Worm (Caenorhabditis elegans) whole organism, L1 larva: ENCODE results near the gene srx-16.

Experiments used
- alr-1 ChIP-seq: fragments of 200-800 bp; sonication (Bioruptor generic); optimal IDR thresholded peaks from 2 replicates; lab custom pipeline; 2018; ENCODE audit warnings: borderline replicate concordance, mild to moderate bottlenecking, missing genetic modification characterization, missing compliant biosample characterization
- blmp-1 ChIP-seq: fragments of 150-350 bp; optimal IDR thresholded peaks from 2 replicates; lab custom pipeline; 2014; ENCODE audit warnings: missing biosample characterization, missing genetic modification characterization
- ceh-8 ChIP-seq: fragments of 200-800 bp; sonication (Bioruptor generic); optimal IDR thresholded peaks from 2 replicates; lab custom pipeline; 2018; ENCODE audit warnings: mild to moderate bottlenecking, missing genetic modification characterization, moderate library complexity, missing compliant biosample characterization
- elt-3 ChIP-seq, 6 experiments: fragments of 150-350 bp in 1 of 6; sonication (generic microtip); optimal IDR thresholded peaks; 2 replicates each; lab custom pipeline; 2017 to 2018; ENCODE audit warnings: missing biosample characterization in 6 of 6, missing genetic modification characterization in 6 of 6, inconsistent platforms in 1 of 6
- isw-1 ChIP-seq: fragments of 200-800 bp; sonication (Bioruptor generic); IDR thresholded peaks from 2 replicates; pipeline ENCODE4 v1.3.6; 2022; ENCODE audit warnings: missing genetic modification characterization, missing compliant biosample characterization
- lin-39 ChIP-seq: fragments of 150-350 bp; optimal IDR thresholded peaks from 2 replicates; lab custom pipeline; 2014; ENCODE audit warnings: missing biosample characterization, missing genetic modification reagents, missing genetic modification characterization
- lsy-2 ChIP-seq, 2 experiments: fragments of 150-350 bp; optimal IDR thresholded peaks; 2 replicates each; lab custom pipeline; 2014; ENCODE audit warnings: missing biosample characterization in 2 of 2, missing genetic modification characterization in 2 of 2
- nhr-12 ChIP-seq: sonication (generic microtip); optimal IDR thresholded peaks from 2 replicates; lab custom pipeline; 2017; ENCODE audit warnings: missing biosample characterization, missing genetic modification characterization
- nhr-19 ChIP-seq: fragments of 200-800 bp; sonication (Bioruptor generic); conservative IDR thresholded peaks from 2 replicates; pipeline ENCODE4 v1.3.6; 2022; ENCODE audit warnings: missing genetic modification characterization, missing compliant biosample characterization
- nhr-28 ChIP-seq: fragments of 150-350 bp; optimal IDR thresholded peaks from 2 replicates; lab custom pipeline; 2014; ENCODE audit warnings: missing biosample characterization, missing genetic modification characterization
- vab-15 ChIP-seq: sonication (generic microtip); optimal IDR thresholded peaks from 2 replicates; lab custom pipeline; 2017; ENCODE audit warnings: missing genotype, mild to moderate bottlenecking, missing genetic modification characterization, missing compliant biosample characterization
- xbp-1 ChIP-seq: sonication (generic microtip); optimal IDR thresholded peaks from 2 replicates; lab custom pipeline; 2016; ENCODE audit warnings: missing genetic modification characterization, missing compliant biosample characterization

DNA sequence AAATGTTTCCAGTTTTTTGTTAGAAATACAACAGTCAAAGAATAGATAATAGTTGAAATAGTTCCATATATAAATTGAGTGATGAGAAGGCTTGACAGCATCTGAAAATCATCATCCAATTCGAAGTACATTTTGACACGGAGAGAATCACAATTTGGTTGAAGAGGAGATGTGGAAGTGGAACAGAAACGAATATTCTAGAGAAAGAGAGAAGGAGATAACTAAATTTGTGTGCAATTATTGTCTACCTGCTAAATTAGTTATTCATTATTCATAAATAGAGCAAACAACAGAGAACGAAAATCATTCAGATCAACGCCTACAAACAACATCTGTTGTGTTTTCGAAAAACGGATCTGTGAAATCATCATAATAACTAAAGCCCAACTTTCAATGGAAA, 22.4 kb upstream of the srx-16 start, which contains the start of gene srg-31:
- TF ChIP-seq lin-39 (tag; lab: Kevin White, UChicago) (no peak), elt-3 (tag; optimal IDR thresholded peaks at IDR 0.05; lab: Kevin White, UChicago) (no peak), nhr-28 (tag; lab: Kevin White, UChicago) (no peak), alr-1 (tag; lab: Kevin White, UChicago) (no peak), xbp-1 (tag; lab: Kevin White, UChicago) (no peak), lsy-2 (tag; optimal IDR thresholded peaks at IDR 0.05; lab: Kevin White, UChicago) (no peak), nhr-12 (no peak), vab-15 (tag; lab: Kevin White, UChicago) (no peak), blmp-1 (no peak), isw-1 (GFP tag; lab: Robert Waterston, UW) (no peak), ceh-8 (GFP tag; lab: Kevin White, UChicago) (no peak), nhr-19 (GFP tag; lab: Robert Waterston, UW) (no peak)
